Worm (Caenorhabditis elegans): ENCODE results near the gene B0348.10.

B0348.10 gene

DNA sequence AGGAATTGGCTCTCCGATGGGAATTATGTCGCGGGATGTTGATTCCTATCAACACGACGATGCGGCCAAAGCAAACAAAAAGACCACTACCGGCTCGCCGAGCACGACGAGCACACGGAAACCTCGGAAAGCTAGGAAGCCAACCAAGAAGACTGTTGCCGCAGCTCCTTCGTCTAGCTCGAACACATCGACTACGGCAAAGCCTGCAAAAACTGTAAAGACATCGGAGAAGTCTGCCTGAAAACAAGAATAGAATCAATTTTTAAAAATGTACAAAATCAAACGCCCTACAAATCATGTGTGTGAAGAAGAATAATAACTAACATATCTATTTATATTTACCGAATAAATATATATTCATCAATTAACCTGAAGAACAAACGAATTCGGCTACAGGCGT is 2.3 kb downstream of the B0348.10 start (continued):
- TF ChIP-seq pha-4 (tag; optimal IDR thresholded peaks at IDR 0.05) (no peak), zim-3 (tag; optimal IDR thresholded peaks at IDR 0.05) (no peak), ZK185.1 (tag; optimal IDR thresholded peaks at IDR 0.05; ENCODE audit: poor library complexity, severe bottlenecking) (no peak), ceh-58 (GFP tag; IDR thresholded peaks at IDR 0.05) (no peak), lag-1 (GFP tag; IDR thresholded peaks at IDR 0.05) (no peak), attf-3 (GFP tag; conservative IDR thresholded peaks at IDR 0.05) (no peak), lin-26 (GFP tag; IDR thresholded peaks at IDR 0.05) (peak; percentile 51; the same call in 1 of the 2 replicates), F23B12.7 (tag; optimal IDR thresholded peaks at IDR 0.05; ENCODE audit: insufficient read depth) (no peak), athp-1 (tag; optimal IDR thresholded peaks at IDR 0.05) (peak; percentile 63), mel-28 (tag; optimal IDR thresholded peaks at IDR 0.05; ENCODE audit: borderline replicate concordance) (no peak), B0035.1 (tag; optimal IDR thresholded peaks at IDR 0.05) (no peak), K11D2.4 (GFP tag; IDR thresholded peaks at IDR 0.05) (no peak), ztf-22 (GFP tag; optimal IDR thresholded peaks at IDR 0.05) (no peak), F22D6.2 (tag; optimal IDR thresholded peaks at IDR 0.05) (no peak), rcor-1 (GFP tag; IDR thresholded peaks at IDR 0.05) (no peak), F37B4.10 (GFP tag; IDR thresholded peaks at IDR 0.05) (no peak), F57C9.4 (tag; optimal IDR thresholded peaks at IDR 0.05) (no peak), nfya-1 (tag; optimal IDR thresholded peaks at IDR 0.05; ENCODE audit: borderline replicate concordance, insufficient read depth) (no peak), madf-6 (GFP tag; IDR thresholded peaks at IDR 0.05) (peak; percentile 50; the same call in 1 of the 2 replicates), ceh-100 (GFP tag; IDR thresholded peaks at IDR 0.05) (peak; percentile 15; the same call in 1 of the 2 replicates), aptf-3 (GFP tag; IDR thresholded peaks at IDR 0.05) (no peak), Y79H2A.3 (GFP tag; conservative IDR thresholded peaks at IDR 0.05) (0 out of 2 replicates have a peak, but pooled peaks have one; percentile 52), attf-5 (GFP tag; optimal IDR thresholded peaks at IDR 0.05) (no peak), F57A8.1 (GFP tag; optimal IDR thresholded peaks at IDR 0.05) (no peak), snpc-3.4 (tag; optimal IDR thresholded peaks at IDR 0.05) (peak; percentile 54), C17E4.6 (GFP tag; IDR thresholded peaks at IDR 0.05) (no peak), F52B5.7 (tag; optimal IDR thresholded peaks at IDR 0.05) (no peak), ceh-91 (GFP tag; IDR thresholded peaks at IDR 0.05) (0 out of 2 replicates have a peak, but pooled peaks have one; percentile 16), Y53F4B.3 (GFP tag; IDR thresholded peaks at IDR 0.05) (no peak), tlf-1 (GFP tag; optimal IDR thresholded peaks at IDR 0.05) (peak; percentile 10), ccch-3 (GFP tag; optimal IDR thresholded peaks at IDR 0.05) (no peak), rpc-1 (optimal IDR thresholded peaks at IDR 0.05) (no peak), rpc-1 (tag; optimal IDR thresholded peaks at IDR 0.05) (no peak), efl-1 (GFP tag; optimal IDR thresholded peaks at IDR 0.05) (no peak), sdz-38 (tag; optimal IDR thresholded peaks at IDR 0.05) (no peak), mcd-1 (GFP tag; IDR thresholded peaks at IDR 0.05) (peak; percentile 26; the same call in 1 of the 2 replicates), snpc-4 (GFP tag; optimal IDR thresholded peaks at IDR 0.05) (peak; percentile 39), snpc-4 (tag; optimal IDR thresholded peaks at IDR 0.05) (no peak), zfh-2 (GFP tag; conservative IDR thresholded peaks at IDR 0.05) (no peak), tbp1 (GFP tag; optimal IDR thresholded peaks at IDR 0.05) (no peak), egl-44 (GFP tag; IDR thresholded peaks at IDR 0.05) (no peak), chd-7 (tag; optimal IDR thresholded peaks at IDR 0.05) (no peak), attf-6 (GFP tag; IDR thresholded peaks at IDR 0.05) (0 out of 2 replicates have a peak, but pooled peaks have one; percentile 38), dox-1 (GFP tag; IDR thresholded peaks at IDR 0.05) (no peak), pbrm-1 (GFP tag; IDR thresholded peaks at IDR 0.05) (no peak; the same call in 1 of the 2 replicates), ets-4 (GFP tag; optimal IDR thresholded peaks at IDR 0.05) (no peak), lir-1 (GFP tag; conservative IDR thresholded peaks at IDR 0.05) (no peak), mxl-1 (tag; optimal IDR thresholded peaks at IDR 0.05) (no peak), dpl-1 (GFP tag; optimal IDR thresholded peaks at IDR 0.05) (no peak), nfyb-1 (GFP tag; IDR thresholded peaks at IDR 0.05) (no peak)

All from whole organism, young adult.